Fruit fly (Drosophila melanogaster): ENCODE data around the gene ORMDL.
A peak's percentile ranks its signal among the peaks of the same experiment; 100 is the strongest.

Gene ORMDL

dm6 chr3L:21634152-21634689, 884 bp upstream of the ORMDL start, which contains the start of gene MED1 (continued):
- TF ChIP-seq wdn (GFP tag; IDR thresholded peaks at IDR 0.05) (no peak), Meics (GFP tag; optimal IDR thresholded peaks at IDR 0.05) (no peak), hth (optimal IDR thresholded peaks at IDR 0.05) (no peak), pros (GFP tag; optimal IDR thresholded peaks at IDR 0.05) (no peak), pb (GFP tag; optimal IDR thresholded peaks at IDR 0.05) (no peak), CHES-1-like (GFP tag; optimal IDR thresholded peaks at IDR 0.05) (peak; percentile 64), Dad (GFP tag; optimal IDR thresholded peaks at IDR 0.05) (no peak), CG8359 (GFP tag; optimal IDR thresholded peaks at IDR 0.05; ENCODE audit: borderline replicate concordance) (no peak), CG13775 (GFP tag; optimal IDR thresholded peaks at IDR 0.05) (no peak), CG31388 (GFP tag; optimal IDR thresholded peaks at IDR 0.05) (no peak), prd (optimal IDR thresholded peaks at IDR 0.05) (no peak), prd (GFP tag; IDR thresholded peaks at IDR 0.05) (no peak), Atf3 (GFP tag; optimal IDR thresholded peaks at IDR 0.05) (no peak), sc (optimal IDR thresholded peaks at IDR 0.05) (no peak), sc (GFP tag; optimal IDR thresholded peaks at IDR 0.05) (no peak), chif (GFP tag; optimal IDR thresholded peaks at IDR 0.05) (no peak), CG11504 (tag; optimal IDR thresholded peaks at IDR 0.05) (no peak), CG18011 (GFP tag; optimal IDR thresholded peaks at IDR 0.05) (no peak), HmgD (GFP tag; optimal IDR thresholded peaks at IDR 0.05) (no peak), Asciz (GFP tag; optimal IDR thresholded peaks at IDR 0.05) (no peak), mam (GFP tag; optimal IDR thresholded peaks at IDR 0.05) (peak; percentile 6), CG2129 (GFP tag; IDR thresholded peaks at IDR 0.05; ENCODE audit: partially characterized antibody) (no peak), Dfd (GFP tag; optimal IDR thresholded peaks at IDR 0.05) (no peak), CG32532 (GFP tag; IDR thresholded peaks at IDR 0.05) (0 out of 2 replicates have a peak, but pooled peaks have one; percentile 13), Neu2 (GFP tag; optimal IDR thresholded peaks at IDR 0.05; ENCODE audit: borderline replicate concordance) (no peak), ash1 (GFP tag; optimal IDR thresholded peaks at IDR 0.05) (no peak), shn (GFP tag; optimal IDR thresholded peaks at IDR 0.05) (no peak), CG3726 (GFP tag; IDR thresholded peaks at IDR 0.05) (no peak), dysf (GFP tag; IDR thresholded peaks at IDR 0.05) (peak; percentile 36; the same call in 1 of the 3 replicates), CG2120 (GFP tag; optimal IDR thresholded peaks at IDR 0.05) (peak; percentile 3), Awh (GFP tag; IDR thresholded peaks at IDR 0.05) (no peak), CG12104 (GFP tag; optimal IDR thresholded peaks at IDR 0.05) (no peak), HmgZ (tag; optimal IDR thresholded peaks at IDR 0.05) (peak; percentile 23), CG17361 (GFP tag; IDR thresholded peaks at IDR 0.05) (no peak), CG1602 (GFP tag; optimal IDR thresholded peaks at IDR 0.05) (no peak), Ptx1 (GFP tag; IDR thresholded peaks at IDR 0.05) (peak; percentile 16; the same call in 1 of the 2 replicates), Hsf (GFP tag; optimal IDR thresholded peaks at IDR 0.05) (peak; percentile 2), unpg (GFP tag; optimal IDR thresholded peaks at IDR 0.05) (no peak), CG8281 (tag; optimal IDR thresholded peaks at IDR 0.05) (no peak), sug (tag; optimal IDR thresholded peaks at IDR 0.05) (peak; percentile 14), CG14667 (GFP tag; IDR thresholded peaks at IDR 0.05) (no peak), CG43689 (GFP tag; IDR thresholded peaks at IDR 0.05) (no peak), Dip3 (GFP tag; optimal IDR thresholded peaks at IDR 0.05) (no peak), Pdp1 (GFP tag; optimal IDR thresholded peaks at IDR 0.05) (no peak), Med (GFP tag) (peak; percentile 46), CG4617 (GFP tag; optimal IDR thresholded peaks at IDR 0.05; ENCODE audit: borderline replicate concordance) (peak; percentile 47), CG12659 (GFP tag; optimal IDR thresholded peaks at IDR 0.05) (peak; percentile 59), pum (GFP tag; optimal IDR thresholded peaks at IDR 0.05) (no peak), Trl (optimal IDR thresholded peaks at IDR 0.05) (no peak), Trl (GFP tag; optimal IDR thresholded peaks at IDR 0.05) (no peak), seq (GFP tag; IDR thresholded peaks at IDR 0.05) (no peak), sqz (GFP tag; optimal IDR thresholded peaks at IDR 0.05) (no peak), HLH3B (GFP tag; IDR thresholded peaks at IDR 0.05) (no peak)

Data from whole organism, embryonic.